Worm (Caenorhabditis elegans): ENCODE measurements around the gene Y50E8A.10.
A peak's percentile ranks its signal among the peaks of the same experiment; 100 is the strongest.

Gene Y50E8A.10

DNA sequence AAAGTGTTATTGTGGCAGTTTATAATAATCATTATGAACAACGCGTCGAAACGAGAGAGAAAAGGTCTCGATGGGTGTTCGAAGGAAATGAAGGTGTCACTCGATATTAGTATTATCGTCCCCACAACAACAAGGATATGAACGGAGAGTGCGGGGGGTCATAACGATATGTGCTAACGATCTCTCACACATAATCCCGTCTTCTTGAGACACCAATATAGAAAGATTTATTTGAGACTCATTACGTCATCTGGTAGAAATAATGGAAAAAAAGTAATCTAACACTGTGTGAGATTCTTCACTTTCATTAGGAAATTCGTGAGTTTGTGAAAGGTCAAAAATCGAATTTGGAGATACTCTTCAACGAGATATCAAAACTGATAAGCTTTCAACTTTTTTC, 11.9 kb downstream of the Y50E8A.10 start:
- TF ChIP-seq lag-1 (GFP tag; IDR thresholded peaks at IDR 0.05) (no peak), him-1 (tag; optimal IDR thresholded peaks at IDR 0.05) (no peak), nhr-179 (tag; optimal IDR thresholded peaks at IDR 0.05) (no peak), egl-18 (GFP tag; IDR thresholded peaks at IDR 0.05) (no peak), F23B12.7 (tag; optimal IDR thresholded peaks at IDR 0.05; ENCODE audit: insufficient read depth) (no peak), hmg-20 (GFP tag; IDR thresholded peaks at IDR 0.05) (no peak), let-607 (tag; optimal IDR thresholded peaks at IDR 0.05) (no peak), hmg-1.2 (GFP tag; IDR thresholded peaks at IDR 0.05) (no peak), somi-1 (GFP tag; optimal IDR thresholded peaks at IDR 0.05) (no peak), ztf-22 (GFP tag; optimal IDR thresholded peaks at IDR 0.05) (no peak), cebp-1 (GFP tag; IDR thresholded peaks at IDR 0.05) (no peak), cebp-1 (tag; optimal IDR thresholded peaks at IDR 0.05) (no peak), zim-3 (tag; optimal IDR thresholded peaks at IDR 0.05) (no peak), lin-26 (GFP tag; IDR thresholded peaks at IDR 0.05) (no peak), nhr-80 (tag; optimal IDR thresholded peaks at IDR 0.05) (no peak), ceh-58 (GFP tag; IDR thresholded peaks at IDR 0.05) (no peak), rec-8 (tag; optimal IDR thresholded peaks at IDR 0.05) (no peak), lsy-27 (tag; optimal IDR thresholded peaks at IDR 0.05; ENCODE audit: borderline replicate concordance, insufficient read depth) (no peak)

DNA sequence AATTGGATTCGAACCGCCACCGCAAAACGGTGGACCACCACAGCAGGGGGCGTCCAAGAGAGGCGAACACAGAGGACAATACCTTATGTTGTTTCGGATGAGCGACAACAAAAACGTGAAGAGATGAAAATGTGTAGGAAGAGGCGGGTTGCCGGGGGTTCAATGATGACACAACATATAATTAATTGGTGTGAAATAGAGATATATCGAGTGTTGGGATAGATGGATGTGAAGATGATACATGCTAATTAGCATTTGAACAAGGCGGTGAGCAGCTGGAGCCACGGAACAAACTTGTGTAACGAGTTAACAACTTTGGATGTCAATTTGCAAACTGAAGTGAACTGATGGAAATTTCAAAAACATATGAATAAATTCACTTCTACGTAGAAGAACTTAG, 12.6 kb downstream of the Y50E8A.10 start:
- no peak for TF ChIP-seq nfyb-1 (GFP tag; IDR thresholded peaks at IDR 0.05)
- no peak for TF ChIP-seq cebp-1 (GFP tag; IDR thresholded peaks at IDR 0.05)
- TF ChIP-seq cebp-1 (tag; optimal IDR thresholded peaks at IDR 0.05) = no peak
- TF ChIP-seq attf-3 (GFP tag; conservative IDR thresholded peaks at IDR 0.05) = no peak
- no peak for TF ChIP-seq hmg-20 (GFP tag; IDR thresholded peaks at IDR 0.05)
- TF ChIP-seq bed-1 (GFP tag; IDR thresholded peaks at IDR 0.05) = no peak
- TF ChIP-seq ets-4 (GFP tag; optimal IDR thresholded peaks at IDR 0.05) = no peak
- TF ChIP-seq nhr-179 (tag; optimal IDR thresholded peaks at IDR 0.05) = no peak

DNA sequence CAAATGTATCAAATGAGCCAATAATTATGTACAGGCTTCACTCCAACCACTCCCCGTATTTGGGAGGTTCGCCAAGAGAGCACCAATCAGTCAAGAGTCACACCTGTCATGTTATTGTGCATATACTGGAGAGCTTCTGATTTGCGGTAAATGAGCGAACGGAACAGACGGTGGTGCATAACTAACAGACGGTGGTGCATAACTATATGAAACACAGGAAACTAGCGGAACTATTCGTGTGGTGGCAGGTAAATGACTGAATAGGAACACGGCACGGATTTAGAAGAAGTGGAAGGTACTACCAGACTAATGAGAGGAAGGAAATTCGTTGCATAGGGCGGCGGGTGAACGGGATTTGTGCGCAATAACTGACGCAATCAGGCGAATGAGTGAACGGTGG, 13.2 kb downstream of the Y50E8A.10 start:
- TF ChIP-seq sptf-2 (GFP tag; optimal IDR thresholded peaks at IDR 0.05) (no peak), hrde-1 (tag; optimal IDR thresholded peaks at IDR 0.05; ENCODE audit: borderline replicate concordance) (no peak), ekl-4 (GFP tag; IDR thresholded peaks at IDR 0.05) (no peak), ztf-22 (GFP tag; optimal IDR thresholded peaks at IDR 0.05) (no peak), ztf-6 (GFP tag; IDR thresholded peaks at IDR 0.05) (no peak), fkh-3 (tag; optimal IDR thresholded peaks at IDR 0.05) (no peak), cebp-2 (GFP tag; IDR thresholded peaks at IDR 0.05) (no peak), ZK185.1 (tag; optimal IDR thresholded peaks at IDR 0.05; ENCODE audit: poor library complexity, severe bottlenecking) (no peak), lsl-1 (GFP tag; optimal IDR thresholded peaks at IDR 0.05) (no peak), nhr-179 (tag; optimal IDR thresholded peaks at IDR 0.05) (no peak), ceh-40 (GFP tag; IDR thresholded peaks at IDR 0.05) (no peak)

DNA sequence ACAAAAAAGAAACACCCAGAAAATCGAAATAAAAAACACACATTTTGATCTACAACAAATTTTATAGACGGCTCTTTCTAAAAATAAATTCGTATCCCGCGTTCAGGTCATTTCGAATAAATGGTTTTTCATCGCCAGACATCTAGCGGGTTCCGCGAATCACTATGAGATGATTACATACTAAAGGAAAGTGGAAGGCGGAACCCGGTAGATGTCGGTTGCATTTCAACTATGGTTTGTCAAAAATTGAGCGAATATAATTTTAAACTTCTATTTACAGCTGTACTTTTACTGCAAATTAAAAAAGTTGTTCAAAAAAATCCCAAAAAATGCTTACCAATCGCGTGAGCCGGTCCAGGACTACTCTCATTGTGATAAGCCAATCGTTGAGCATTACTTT, 18.1 kb downstream of the Y50E8A.10 start:
- TF ChIP-seq Y56A3A.18 (GFP tag; IDR thresholded peaks at IDR 0.05) = no peak
- TF ChIP-seq F23B12.7 (tag; optimal IDR thresholded peaks at IDR 0.05; ENCODE audit: insufficient read depth) = no peak
- TF ChIP-seq F57A8.1 (GFP tag; optimal IDR thresholded peaks at IDR 0.05) = no peak
- no peak for TF ChIP-seq zfh-2 (GFP tag; conservative IDR thresholded peaks at IDR 0.05)
- no peak for TF ChIP-seq somi-1 (GFP tag; optimal IDR thresholded peaks at IDR 0.05)
- TF ChIP-seq snpc-1.1 (tag; optimal IDR thresholded peaks at IDR 0.05; ENCODE audit: insufficient read depth) = peak; percentile 5
- TF ChIP-seq pha-4 (tag; optimal IDR thresholded peaks at IDR 0.05) = no peak
- TF ChIP-seq C06A6.2 (GFP tag; conservative IDR thresholded peaks at IDR 0.05) = no peak
- TF ChIP-seq ztf-25 (GFP tag; IDR thresholded peaks at IDR 0.05) = no peak
- no peak for TF ChIP-seq B0336.3 (GFP tag; IDR thresholded peaks at IDR 0.05)
- TF ChIP-seq rpc-1 (optimal IDR thresholded peaks at IDR 0.05) = no peak
- TF ChIP-seq rpc-1 (tag; optimal IDR thresholded peaks at IDR 0.05) = no peak
- TF ChIP-seq lin-35 (GFP tag; optimal IDR thresholded peaks at IDR 0.05) = no peak
- TF ChIP-seq hmg-20 (GFP tag; IDR thresholded peaks at IDR 0.05) = no peak
- 0 out of 2 replicates have a peak, but pooled peaks have one; percentile 9 for TF ChIP-seq hmg-1.2 (GFP tag; IDR thresholded peaks at IDR 0.05)
- TF ChIP-seq snpc-4 (GFP tag; optimal IDR thresholded peaks at IDR 0.05) = no peak
- peak in 2 of 4 experiments; percentile 67 to 76 for TF ChIP-seq snpc-4 (tag; optimal IDR thresholded peaks at IDR 0.05)
